Worm (Caenorhabditis elegans) whole organism, mixed stage, embryonic: Measurements from ENCODE around the gene C08E8.5.

ENCODE experiments used
- bed-3 ChIP-seq: fragments of 200-800 bp; sonication (Bioruptor generic); optimal IDR thresholded peaks from 3 replicates; lab custom pipeline; 2018; ENCODE audit warnings: mild to moderate bottlenecking, missing genetic modification characterization, moderate library complexity, missing compliant biosample characterization
- blmp-1 ChIP-seq: fragments of 150-350 bp; optimal IDR thresholded peaks from 2 replicates; lab custom pipeline; 2014; ENCODE audit warnings: missing biosample characterization, missing genetic modification characterization
- ceh-43 ChIP-seq: fragments of 200-800 bp; sonication (Bioruptor generic); optimal IDR thresholded peaks from 2 replicates; lab custom pipeline; 2018; ENCODE audit warnings: mild to moderate bottlenecking, missing genetic modification characterization, moderate library complexity, missing compliant biosample characterization
- ceh-83 ChIP-seq: fragments of 200-800 bp; sonication (Bioruptor generic); optimal IDR thresholded peaks from 2 replicates; lab custom pipeline; 2018; ENCODE audit warnings: mild to moderate bottlenecking, missing genetic modification characterization, missing compliant biosample characterization
- ces-1 ChIP-seq: fragments of 150-350 bp; optimal IDR thresholded peaks from 2 replicates; lab custom pipeline; 2014; ENCODE audit warnings: missing biosample characterization, missing genetic modification reagents, missing genetic modification characterization
- cnd-1 ChIP-seq: fragments of 200-800 bp; sonication (Bioruptor generic); optimal IDR thresholded peaks from 2 replicates; lab custom pipeline; 2018; ENCODE audit warnings: mild to moderate bottlenecking, missing genetic modification characterization, missing compliant biosample characterization
- drap-1 ChIP-seq: fragments of 200-800 bp; sonication (Bioruptor generic); optimal IDR thresholded peaks from 3 replicates; lab custom pipeline; 2018; ENCODE audit warnings: mild to moderate bottlenecking, missing genetic modification characterization, missing compliant biosample characterization
- elt-1 ChIP-seq: sonication (generic microtip); optimal IDR thresholded peaks from 2 replicates; lab custom pipeline; 2017; ENCODE audit warnings: missing genetic modification characterization, mild to moderate bottlenecking, missing compliant biosample characterization, antibody characterized with exemption, moderate library complexity, borderline replicate concordance; ENCODE audit not compliant: insufficient read depth
- elt-3 ChIP-seq: fragments of 150-350 bp; optimal IDR thresholded peaks from 2 replicates; lab custom pipeline; 2014; ENCODE audit warnings: missing biosample characterization, missing genetic modification characterization
- flh-1 ChIP-seq: fragments of 200-800 bp; sonication (Bioruptor generic); optimal IDR thresholded peaks from 2 replicates; lab custom pipeline; 2018; ENCODE audit warnings: mild to moderate bottlenecking, missing genetic modification characterization, moderate library complexity, missing compliant biosample characterization
- ham-2 ChIP-seq: fragments of 200-800 bp; sonication (Bioruptor generic); optimal IDR thresholded peaks from 2 replicates; lab custom pipeline; 2018; ENCODE audit warnings: mild to moderate bottlenecking, missing genetic modification characterization, missing compliant biosample characterization
- hlh-1 ChIP-seq: fragments of 150-350 bp; optimal IDR thresholded peaks from 2 replicates; lab custom pipeline; 2014; ENCODE audit warnings: missing biosample characterization, missing genetic modification reagents, missing genetic modification characterization
- lin-13 ChIP-seq: fragments of 150-350 bp; optimal IDR thresholded peaks from 2 replicates; lab custom pipeline; 2014; ENCODE audit warnings: missing biosample characterization, missing genetic modification characterization
- lin-32 ChIP-seq: fragments of 200-800 bp; sonication (Bioruptor generic); optimal IDR thresholded peaks from 2 replicates; lab custom pipeline; 2018; ENCODE audit warnings: mild to moderate bottlenecking, missing genetic modification characterization, missing compliant biosample characterization
- lsy-2 ChIP-seq: fragments of 150-350 bp; optimal IDR thresholded peaks from 2 replicates; lab custom pipeline; 2014; ENCODE audit warnings: missing biosample characterization, missing genetic modification characterization
- mab-5 ChIP-seq: fragments of 150-350 bp; optimal IDR thresholded peaks from 2 replicates; lab custom pipeline; 2014; ENCODE audit warnings: missing biosample characterization, missing genetic modification characterization
- mep-1 ChIP-seq: fragments of 150-350 bp; optimal IDR thresholded peaks from 2 replicates; lab custom pipeline; 2017; ENCODE audit warnings: missing biosample characterization, missing genetic modification reagents, missing genetic modification characterization, inconsistent platforms
- mls-2 ChIP-seq: sonication (generic microtip); optimal IDR thresholded peaks from 2 replicates; lab custom pipeline; 2016; ENCODE audit warnings: mild to moderate bottlenecking, missing genetic modification characterization, moderate library complexity, missing compliant biosample characterization
- nhr-12 ChIP-seq: fragments of 150-350 bp; optimal IDR thresholded peaks from 2 replicates; lab custom pipeline; 2014; ENCODE audit warnings: missing biosample characterization, missing genetic modification characterization
- nhr-2 ChIP-seq: fragments of 150-350 bp; optimal IDR thresholded peaks from 2 replicates; lab custom pipeline; 2014; ENCODE audit warnings: missing biosample characterization, missing genetic modification characterization
- nhr-237 ChIP-seq: fragments of 150-350 bp; optimal IDR thresholded peaks from 2 replicates; lab custom pipeline; 2014; ENCODE audit warnings: missing biosample characterization, missing genetic modification characterization
- nhr-28 ChIP-seq: fragments of 150-350 bp; optimal IDR thresholded peaks from 2 replicates; lab custom pipeline; 2014; ENCODE audit warnings: missing biosample characterization, missing genetic modification characterization
- pha-4 ChIP-seq: fragments of 150-350 bp; optimal IDR thresholded peaks from 2 replicates; lab custom pipeline; 2018; ENCODE audit warnings: missing biosample characterization, missing genetic modification reagents, missing genetic modification characterization
- sem-2 ChIP-seq: fragments of 200-800 bp; sonication (Bioruptor generic); optimal IDR thresholded peaks from 2 replicates; lab custom pipeline; 2018; ENCODE audit warnings: mild to moderate bottlenecking, missing genetic modification characterization, missing compliant biosample characterization
- snpc-4 ChIP-seq: fragments of 150-350 bp; optimal IDR thresholded peaks from 2 replicates; lab custom pipeline; 2014; ENCODE audit warnings: missing biosample characterization, missing genetic modification characterization
- sptf-1 ChIP-seq: sonication (generic microtip); optimal IDR thresholded peaks from 2 replicates; lab custom pipeline; 2017; ENCODE audit warnings: mild to moderate bottlenecking, missing genetic modification characterization, moderate library complexity, missing compliant biosample characterization
- tbx-8 ChIP-seq: fragments of 200-800 bp; sonication (Bioruptor generic); optimal IDR thresholded peaks from 2 replicates; lab custom pipeline; 2018; ENCODE audit warnings: mild to moderate bottlenecking, missing genetic modification characterization, moderate library complexity, missing compliant biosample characterization
- unc-120 ChIP-seq: sonication (generic microtip); optimal IDR thresholded peaks from 2 replicates; lab custom pipeline; 2017; ENCODE audit warnings: missing genetic modification characterization, missing compliant biosample characterization; ENCODE audit not compliant: poor library complexity, severe bottlenecking
- unc-39 ChIP-seq: fragments of 150-350 bp; optimal IDR thresholded peaks from 2 replicates; lab custom pipeline; 2014; ENCODE audit warnings: missing biosample characterization, missing genetic modification characterization
- unc-62 ChIP-seq: fragments of 150-350 bp; optimal IDR thresholded peaks from 2 replicates; lab custom pipeline; 2014; ENCODE audit warnings: missing biosample characterization, missing genetic modification reagents, missing genetic modification characterization
- ztf-11 ChIP-seq: fragments of 150-350 bp; optimal IDR thresholded peaks from 2 replicates; lab custom pipeline; 2014; ENCODE audit warnings: missing biosample characterization, missing genetic modification characterization

C08E8.5 gene

ce11 chrV:18389046-18389445 lies 29.3 kb upstream of the C08E8.5 start, which contains the start of the genes Y51A2B.4 and Y51A2B.5:
Y51A2B.4 (minus strand) TSS chrV:18389146.
Y51A2B.5 (plus strand) TSS chrV:18389277.
- TF ChIP-seq nhr-12 (tag; lab: Kevin White, UChicago) (no peak), nhr-237 (tag; lab: Kevin White, UChicago) (no peak), nhr-28 (tag; lab: Kevin White, UChicago) (no peak), lin-13 (tag; lab: Kevin White, UChicago) (no peak), sem-2 (no peak), pha-4 (no peak), mls-2 (no peak), mep-1 (tag; lab: Kevin White, UChicago) (no peak), lin-32 (no peak), nhr-2 (no peak), mab-5 (tag; lab: Kevin White, UChicago) (no peak), cnd-1 (tag; lab: Kevin White, UChicago) (no peak), unc-39 (no peak), ceh-83 (GFP tag; lab: Kevin White, UChicago) (no peak), ztf-11 (tag; lab: Kevin White, UChicago) (no peak)
- TF ChIP-seq, all 35 proteins: peak for 0

- TF ChIP-seq elt-3 (tag; lab: Kevin White, UChicago): no peak
- TF ChIP-seq lin-13 (tag; lab: Kevin White, UChicago): no peak
- TF ChIP-seq unc-39: no peak
- no peak for TF ChIP-seq sem-2
- no peak for TF ChIP-seq mep-1 (tag; lab: Kevin White, UChicago)
- TF ChIP-seq ham-2 (GFP tag; lab: Kevin White, UChicago): no peak
- no peak for TF ChIP-seq unc-120 (tag; lab: Kevin White, UChicago)
- TF ChIP-seq drap-1 (GFP tag; lab: Kevin White, UChicago): no peak
- TF ChIP-seq snpc-4: no peak
- TF ChIP-seq elt-1 (tag; lab: Kevin White, UChicago): no peak
- no peak for TF ChIP-seq bed-3 (GFP tag; lab: Kevin White, UChicago)
- no peak for TF ChIP-seq lin-32
- TF ChIP-seq ceh-83 (GFP tag; lab: Kevin White, UChicago): no peak
- no peak for TF ChIP-seq nhr-12 (tag; lab: Kevin White, UChicago)
- no peak for TF ChIP-seq hlh-1 (tag; lab: Kevin White, UChicago)
- TF ChIP-seq cnd-1 (tag; lab: Kevin White, UChicago): no peak
- TF ChIP-seq mls-2: no peak
These were observed 22.8 kb upstream of the C08E8.5 start, which contains the start of gene nhr-288 for ce11 chrV:18382590-18382989. nhr-288 (minus strand) TSS chrV:18382690.

ce11 chrV:18378819-18379218 lies 19.0 kb upstream of the C08E8.5 start, which contains the start of gene Y51A2B.8:
Y51A2B.8 (plus strand) TSS chrV:18379119.
- TF ChIP-seq ztf-11 (tag; lab: Kevin White, UChicago) (no peak), ham-2 (GFP tag; lab: Kevin White, UChicago) (no peak), cnd-1 (tag; lab: Kevin White, UChicago) (no peak), mab-5 (tag; lab: Kevin White, UChicago) (no peak), tbx-8 (GFP tag; lab: Kevin White, UChicago) (no peak), lsy-2 (no peak), flh-1 (GFP tag; lab: Kevin White, UChicago) (no peak), mls-2 (no peak), nhr-2 (no peak), unc-62 (GFP tag; lab: Kevin White, UChicago) (no peak)

- TF ChIP-seq sem-2 (no peak), elt-3 (tag; lab: Kevin White, UChicago) (no peak), nhr-2 (no peak), flh-1 (GFP tag; lab: Kevin White, UChicago) (no peak), blmp-1 (tag; lab: Kevin White, UChicago) (no peak), snpc-4 (no peak), lsy-2 (no peak), sptf-1 (tag; lab: Kevin White, UChicago) (no peak), unc-62 (GFP tag; lab: Kevin White, UChicago) (no peak), lin-32 (no peak)
- TF ChIP-seq, all 35 proteins: peak for 0
These were observed 15.8 kb upstream of the C08E8.5 start for ce11 chrV:18375551-18375950.

ce11 chrV:18374194-18374593 lies 14.4 kb upstream of the C08E8.5 start, which contains the start of gene Y51A2B.2:
Y51A2B.2 (plus strand) TSS chrV:18374494.
- no peak for TF ChIP-seq mls-2
- TF ChIP-seq pha-4: no peak
- no peak for TF ChIP-seq cnd-1 (tag; lab: Kevin White, UChicago)
- no peak for TF ChIP-seq mep-1 (tag; lab: Kevin White, UChicago)
- TF ChIP-seq sptf-1 (tag; lab: Kevin White, UChicago): no peak
- TF ChIP-seq ceh-43: no peak
- TF ChIP-seq tbx-8 (GFP tag; lab: Kevin White, UChicago): no peak
- no peak for TF ChIP-seq flh-1 (GFP tag; lab: Kevin White, UChicago)
- TF ChIP-seq nhr-12 (tag; lab: Kevin White, UChicago): no peak
- TF ChIP-seq bed-3 (GFP tag; lab: Kevin White, UChicago): no peak
- TF ChIP-seq lin-13 (tag; lab: Kevin White, UChicago): no peak
- no peak for TF ChIP-seq unc-120 (tag; lab: Kevin White, UChicago)
- no peak for TF ChIP-seq ces-1 (GFP tag; lab: Kevin White, UChicago)
